Worm (Caenorhabditis elegans): ENCODE measurements around the gene T07A9.14.

Gene T07A9.14

DNA sequence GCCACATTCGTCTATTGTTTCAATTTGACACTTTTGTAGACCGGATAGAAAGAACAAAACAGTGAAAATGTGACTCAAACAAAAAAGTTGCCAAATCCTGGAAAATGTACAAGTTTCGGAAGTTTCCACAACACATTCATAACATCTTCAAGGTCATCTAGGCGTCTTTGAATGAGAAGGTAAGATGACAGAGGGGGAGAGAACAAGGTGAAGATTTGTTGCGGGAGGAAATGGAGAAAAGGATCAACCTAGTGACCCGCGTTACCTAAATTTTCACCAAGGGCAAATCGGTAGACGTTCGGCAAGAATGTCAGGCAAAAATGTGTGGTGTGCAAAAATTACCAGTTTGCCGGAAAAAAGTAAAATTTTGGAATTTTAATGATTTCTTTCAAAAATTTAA, 8.7 kb upstream of the T07A9.14 start:
- TF ChIP-seq ref-1 (GFP tag; conservative IDR thresholded peaks at IDR 0.05) (no peak), ztf-29 (GFP tag; IDR thresholded peaks at IDR 0.05) (no peak), flt-1 (GFP tag; IDR thresholded peaks at IDR 0.05) (no peak), klf-2 (GFP tag; conservative IDR thresholded peaks at IDR 0.05) (no peak), cog-1 (tag; optimal IDR thresholded peaks at IDR 0.05) (no peak), ztf-23 (GFP tag; IDR thresholded peaks at IDR 0.05) (no peak), T22C8.4 (GFP tag; IDR thresholded peaks at IDR 0.05) (no peak), tab-1 (GFP tag; IDR thresholded peaks at IDR 0.05) (no peak), med-1 (GFP tag; optimal IDR thresholded peaks at IDR 0.05; ENCODE audit: insufficient read depth) (no peak)

DNA sequence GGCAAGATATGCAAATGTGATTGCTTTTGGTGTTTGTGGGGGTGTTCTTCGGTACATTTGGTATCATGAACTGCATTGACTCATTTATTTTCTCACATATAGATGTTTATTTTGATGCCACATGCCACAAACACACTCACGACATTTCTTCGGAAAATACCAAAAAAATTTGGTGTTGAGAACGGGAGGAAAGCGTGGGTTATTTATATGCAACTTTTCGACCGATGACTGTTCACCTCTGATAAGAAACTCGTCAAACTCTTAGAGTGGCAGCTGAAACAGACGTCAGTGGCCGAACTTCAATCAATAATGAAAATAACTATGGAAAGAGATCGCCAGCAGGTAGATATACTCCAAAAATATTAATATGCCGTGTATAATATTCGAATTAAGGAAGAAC, 8.1 kb upstream of the T07A9.14 start:
- no peak for TF ChIP-seq ztf-29 (GFP tag; IDR thresholded peaks at IDR 0.05)
- TF ChIP-seq ref-1 (GFP tag; conservative IDR thresholded peaks at IDR 0.05): no peak
- no peak for TF ChIP-seq ztf-23 (GFP tag; IDR thresholded peaks at IDR 0.05)
- TF ChIP-seq med-1 (GFP tag; optimal IDR thresholded peaks at IDR 0.05; ENCODE audit: insufficient read depth): no peak
- TF ChIP-seq cog-1 (tag; optimal IDR thresholded peaks at IDR 0.05): no peak

DNA sequence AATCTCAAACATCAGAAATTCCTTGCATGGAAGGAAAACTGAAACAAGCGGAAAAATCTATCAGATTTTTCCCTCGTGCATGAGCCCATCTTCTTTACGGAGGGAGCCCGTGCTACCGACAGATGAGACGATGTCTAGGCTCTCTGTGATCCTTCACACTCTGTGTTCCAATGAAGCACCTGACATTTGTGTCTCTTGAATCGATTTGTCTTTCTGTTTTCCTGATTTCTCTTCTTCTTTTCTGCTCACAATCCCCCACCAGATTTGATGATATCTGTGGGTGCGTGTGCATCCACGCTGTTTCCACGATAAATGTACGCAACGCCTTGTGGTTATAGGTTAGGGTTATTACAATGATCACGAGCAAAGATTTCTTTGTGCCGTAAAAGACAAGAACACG, 7.7 kb upstream of the T07A9.14 start:
- no peak for TF ChIP-seq T22C8.4 (GFP tag; IDR thresholded peaks at IDR 0.05)
- TF ChIP-seq tab-1 (GFP tag; IDR thresholded peaks at IDR 0.05): no peak
- no peak for TF ChIP-seq med-1 (GFP tag; optimal IDR thresholded peaks at IDR 0.05; ENCODE audit: insufficient read depth)
- TF ChIP-seq cog-1 (tag; optimal IDR thresholded peaks at IDR 0.05): no peak
- TF ChIP-seq ztf-23 (GFP tag; IDR thresholded peaks at IDR 0.05): no peak
- TF ChIP-seq flt-1 (GFP tag; IDR thresholded peaks at IDR 0.05): no peak
- no peak for TF ChIP-seq ref-1 (GFP tag; conservative IDR thresholded peaks at IDR 0.05)
- no peak for TF ChIP-seq klf-2 (GFP tag; conservative IDR thresholded peaks at IDR 0.05)
- TF ChIP-seq ztf-29 (GFP tag; IDR thresholded peaks at IDR 0.05): no peak

DNA sequence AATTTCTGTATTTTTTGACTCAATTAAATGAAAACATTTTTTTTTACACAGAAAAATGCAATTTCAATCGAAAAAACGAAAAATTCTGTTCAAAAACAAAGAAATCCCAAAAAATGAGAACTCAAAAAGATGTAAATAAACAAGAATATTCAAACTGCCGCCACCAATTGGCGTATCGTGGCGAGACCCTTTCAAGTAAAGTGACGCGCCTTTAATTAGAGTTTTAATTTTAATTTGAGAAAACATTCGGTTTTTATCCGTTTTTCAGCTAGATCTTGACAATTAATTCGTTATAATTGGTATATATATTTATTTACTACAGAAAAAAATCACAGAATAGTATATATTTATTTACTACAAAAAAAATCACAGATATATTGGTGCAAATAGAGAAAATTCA, 6.9 kb upstream of the T07A9.14 start:
- no peak for TF ChIP-seq tab-1 (GFP tag; IDR thresholded peaks at IDR 0.05)
- no peak for TF ChIP-seq ref-1 (GFP tag; conservative IDR thresholded peaks at IDR 0.05)
- TF ChIP-seq ztf-23 (GFP tag; IDR thresholded peaks at IDR 0.05): no peak
- no peak for TF ChIP-seq klf-2 (GFP tag; conservative IDR thresholded peaks at IDR 0.05)
- no peak for TF ChIP-seq T22C8.4 (GFP tag; IDR thresholded peaks at IDR 0.05)
- no peak for TF ChIP-seq cog-1 (tag; optimal IDR thresholded peaks at IDR 0.05)
- TF ChIP-seq med-1 (GFP tag; optimal IDR thresholded peaks at IDR 0.05; ENCODE audit: insufficient read depth): no peak
- TF ChIP-seq flt-1 (GFP tag; IDR thresholded peaks at IDR 0.05): no peak

DNA sequence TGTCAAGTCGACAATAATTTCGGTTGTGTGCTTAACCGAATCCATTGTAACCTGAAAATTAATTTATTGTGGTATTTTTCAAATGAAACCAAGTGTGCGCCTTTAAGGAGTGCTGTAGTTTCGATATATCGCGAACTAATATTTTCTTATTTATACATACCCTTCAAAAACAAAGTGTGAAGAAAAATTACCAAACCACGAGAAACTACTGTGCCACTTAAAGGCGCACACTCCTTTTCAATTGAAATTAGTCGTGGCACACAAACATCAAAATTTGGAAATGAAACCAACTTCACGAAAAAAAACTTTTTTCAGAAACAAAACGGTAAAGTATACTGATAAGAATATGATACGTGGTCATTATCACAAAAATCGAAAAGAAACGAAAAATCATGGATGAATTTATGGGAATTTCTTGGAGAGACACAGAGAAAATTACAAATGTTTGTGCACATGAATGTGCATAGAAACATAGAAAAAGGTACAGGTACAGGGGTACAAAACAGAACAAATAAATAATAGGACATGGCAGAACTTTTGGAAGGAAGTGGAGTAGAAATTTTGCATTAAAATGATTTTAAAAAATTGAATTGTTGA, 3.3 kb upstream of the T07A9.14 start, which contains the start of gene spl-1:
TSS of gene spl-1 (minus strand) at position 51 of the 597 bp plus-strand sequence.
- TF ChIP-seq klf-2 (GFP tag; conservative IDR thresholded peaks at IDR 0.05) (no peak), ref-1 (GFP tag; conservative IDR thresholded peaks at IDR 0.05) (no peak), cog-1 (tag; optimal IDR thresholded peaks at IDR 0.05) (no peak), ztf-29 (GFP tag; IDR thresholded peaks at IDR 0.05) (no peak), T22C8.4 (GFP tag; IDR thresholded peaks at IDR 0.05) (no peak), tab-1 (GFP tag; IDR thresholded peaks at IDR 0.05) (no peak), med-1 (GFP tag; optimal IDR thresholded peaks at IDR 0.05; ENCODE audit: insufficient read depth) (no peak), ztf-23 (GFP tag; IDR thresholded peaks at IDR 0.05) (no peak), flt-1 (GFP tag; IDR thresholded peaks at IDR 0.05) (no peak)

DNA sequence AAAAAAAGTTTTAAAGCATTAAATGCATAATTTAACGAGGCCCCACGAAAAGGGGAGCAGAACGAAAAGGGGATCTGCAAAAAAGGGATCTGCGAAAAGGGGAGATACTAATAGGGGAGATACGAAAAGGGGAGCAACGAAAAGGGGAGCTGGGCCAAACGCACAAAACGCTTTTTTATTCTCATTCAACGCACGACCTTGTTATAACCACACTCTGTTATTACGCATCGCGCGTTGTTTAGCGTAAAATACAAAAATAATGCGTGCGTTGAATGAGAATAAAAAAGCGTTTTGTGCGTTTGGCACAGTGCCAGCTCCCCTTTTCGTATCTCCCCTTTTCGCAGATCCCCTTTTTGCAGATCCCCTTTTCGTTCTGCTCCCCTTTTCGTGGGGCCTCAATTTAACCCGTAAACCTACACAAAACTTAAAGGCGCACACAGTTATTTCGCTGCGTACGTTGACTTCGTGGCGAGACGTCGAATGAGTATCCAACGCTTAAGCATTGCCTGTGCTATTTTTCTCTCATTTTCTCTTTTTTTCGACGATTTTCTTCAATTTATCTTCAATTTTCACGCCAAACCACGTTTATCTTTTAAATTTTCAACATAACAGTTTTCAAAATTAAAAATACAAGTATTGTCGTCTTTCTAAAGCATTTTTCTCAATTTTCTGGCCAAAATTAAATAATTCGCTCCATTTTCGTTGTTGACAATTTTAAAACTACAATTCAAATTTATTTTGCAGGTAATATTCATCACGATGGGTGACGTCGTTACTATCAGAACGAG, 1.2 kb upstream of the T07A9.14 start, which contains the start of gene rps-24:
TSS of gene rps-24 (plus strand) at position 738 of the 788 bp plus-strand sequence.
- TF ChIP-seq klf-2 (GFP tag; conservative IDR thresholded peaks at IDR 0.05): peak; percentile 87
- TF ChIP-seq tab-1 (GFP tag; IDR thresholded peaks at IDR 0.05): peak; percentile 78; the same call in 1 of the 2 replicates
- TF ChIP-seq cog-1 (tag; optimal IDR thresholded peaks at IDR 0.05): peak; percentile 84
- TF ChIP-seq T22C8.4 (GFP tag; IDR thresholded peaks at IDR 0.05): peak; percentile 72
- peak; percentile 93 for TF ChIP-seq ztf-23 (GFP tag; IDR thresholded peaks at IDR 0.05)
- 0 out of 2 replicates have a peak, but pooled peaks have one; percentile 39 for TF ChIP-seq ref-1 (GFP tag; conservative IDR thresholded peaks at IDR 0.05)
- peak; percentile 85 for TF ChIP-seq ztf-29 (GFP tag; IDR thresholded peaks at IDR 0.05)
- TF ChIP-seq flt-1 (GFP tag; IDR thresholded peaks at IDR 0.05): peak; percentile 86

DNA sequence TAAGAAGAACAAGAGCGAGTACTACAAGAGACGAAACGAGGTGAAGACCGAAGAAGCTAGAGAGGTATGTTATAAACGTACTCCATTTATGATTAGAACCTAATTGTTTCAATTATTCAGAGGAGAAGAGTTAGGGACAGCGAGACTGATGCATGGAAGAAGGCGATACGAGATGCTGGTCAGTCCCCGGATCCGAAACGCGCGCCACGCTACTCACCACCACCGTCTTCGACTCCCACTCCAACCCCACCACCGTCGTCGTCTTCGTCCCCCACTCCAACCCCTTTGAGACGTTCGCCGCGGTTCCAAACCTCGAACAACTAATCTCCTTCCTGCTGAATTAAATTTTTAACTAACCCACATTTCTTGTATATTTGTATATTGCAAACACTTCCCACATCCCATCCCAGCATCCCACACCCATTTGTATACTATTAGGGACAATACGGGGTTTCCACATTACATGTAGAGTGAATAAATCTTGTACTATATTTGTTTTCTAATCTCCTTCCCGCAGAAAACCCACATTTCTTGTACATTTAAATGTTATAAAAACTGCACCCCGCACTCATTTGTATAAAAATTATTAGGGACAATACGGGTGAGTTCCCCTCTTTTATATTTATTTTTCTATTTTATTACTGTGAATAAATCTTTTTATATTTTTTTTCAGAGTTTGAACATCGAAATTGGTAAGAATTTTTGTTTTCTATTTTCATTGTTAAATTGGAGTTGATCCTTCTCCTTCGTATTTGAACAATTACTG, 967 bp downstream of the T07A9.14 start:
- TF ChIP-seq klf-2 (GFP tag; conservative IDR thresholded peaks at IDR 0.05) (no peak), ztf-29 (GFP tag; IDR thresholded peaks at IDR 0.05) (no peak), T22C8.4 (GFP tag; IDR thresholded peaks at IDR 0.05) (no peak), ztf-23 (GFP tag; IDR thresholded peaks at IDR 0.05) (no peak), flt-1 (GFP tag; IDR thresholded peaks at IDR 0.05) (no peak), cog-1 (tag; optimal IDR thresholded peaks at IDR 0.05) (no peak), ref-1 (GFP tag; conservative IDR thresholded peaks at IDR 0.05) (no peak), med-1 (GFP tag; optimal IDR thresholded peaks at IDR 0.05; ENCODE audit: insufficient read depth) (no peak), tab-1 (GFP tag; IDR thresholded peaks at IDR 0.05) (no peak)

DNA sequence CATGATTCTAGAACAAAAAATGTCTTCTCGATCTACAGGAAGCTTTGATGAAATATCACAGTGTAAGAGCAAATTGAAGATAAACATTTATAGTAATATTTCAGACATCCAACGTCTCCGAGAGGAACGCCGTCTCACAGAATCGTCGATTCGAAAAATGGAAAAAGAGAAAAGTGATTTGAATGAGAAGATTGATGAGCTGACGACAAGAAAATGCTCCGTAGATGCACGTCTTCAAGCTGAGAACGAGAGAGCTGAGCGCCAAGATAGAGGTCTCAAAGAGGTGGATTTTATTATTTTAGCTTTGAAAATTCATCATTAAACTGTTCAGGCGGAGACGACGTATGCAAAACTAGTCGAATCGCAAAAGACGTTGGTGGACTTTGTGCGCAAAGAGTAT, 1.6 kb downstream of the T07A9.14 start, which contains the start of gene ssna-1:
TSS of gene ssna-1 (plus strand) at position 12 of the 400 bp plus-strand sequence.
- TF ChIP-seq flt-1 (GFP tag; IDR thresholded peaks at IDR 0.05) (0 out of 2 replicates have a peak, but pooled peaks have one; percentile 38), tab-1 (GFP tag; IDR thresholded peaks at IDR 0.05) (no peak)

DNA sequence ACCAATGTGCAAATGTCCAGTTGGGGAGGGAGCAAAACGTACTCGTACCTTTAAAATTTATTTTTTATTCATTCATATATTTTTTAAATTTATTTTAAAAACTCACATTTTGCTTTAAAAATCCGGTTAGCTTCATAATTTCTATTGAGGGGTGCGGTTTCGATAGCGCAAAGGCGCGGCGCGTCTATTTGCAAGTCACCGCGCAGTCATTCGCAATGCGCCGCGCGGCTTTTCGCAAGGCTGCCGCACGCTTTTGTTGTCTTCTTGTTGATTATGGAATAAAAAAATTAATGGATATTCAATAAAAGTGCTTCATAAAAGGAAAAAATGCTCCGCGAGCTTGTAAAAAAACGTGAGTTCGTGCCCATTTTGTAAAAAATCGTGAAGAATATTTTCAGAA, 3.8 kb downstream of the T07A9.14 start, which contains the start of the genes ears-2 and uncp-18:
TSS of gene ears-2 (minus strand) at position 190 of the 400 bp plus-strand sequence.
TSS of gene uncp-18 (plus strand) at position 282 of the 400 bp plus-strand sequence.
- TF ChIP-seq cog-1 (tag; optimal IDR thresholded peaks at IDR 0.05) (peak; percentile 95), tab-1 (GFP tag; IDR thresholded peaks at IDR 0.05) (peak; percentile 97), ztf-29 (GFP tag; IDR thresholded peaks at IDR 0.05) (peak; percentile 97), med-1 (GFP tag; optimal IDR thresholded peaks at IDR 0.05; ENCODE audit: insufficient read depth) (peak; percentile 98), flt-1 (GFP tag; IDR thresholded peaks at IDR 0.05) (peak; percentile 95), ref-1 (GFP tag; conservative IDR thresholded peaks at IDR 0.05) (peak; percentile 87), klf-2 (GFP tag; conservative IDR thresholded peaks at IDR 0.05) (peak; percentile 99), ztf-23 (GFP tag; IDR thresholded peaks at IDR 0.05) (peak; percentile 98), T22C8.4 (GFP tag; IDR thresholded peaks at IDR 0.05) (peak; percentile 96)
